Worm (Caenorhabditis elegans) whole organism, L2 larva: ENCODE data around the gene dnc-1.

ENCODE experiments used
- F13H6.1 ChIP-seq: sonication (generic microtip); optimal IDR thresholded peaks from 2 replicates; lab custom pipeline; 2016; ENCODE audit warnings: missing genetic modification characterization, missing compliant biosample characterization
- R02D3.7 ChIP-seq: fragments of 150-350 bp; optimal IDR thresholded peaks from 2 replicates; lab custom pipeline; 2014; ENCODE audit warnings: missing biosample characterization, missing genetic modification characterization
- Y55F3AM.14 ChIP-seq: fragments of 200-800 bp; sonication (Bioruptor generic); optimal IDR thresholded peaks from 2 replicates; lab custom pipeline; 2018; ENCODE audit warnings: mild to moderate bottlenecking, missing genetic modification characterization, missing compliant biosample characterization
- ZK546.5 ChIP-seq: sonication (generic microtip); optimal IDR thresholded peaks from 2 replicates; lab custom pipeline; 2017; ENCODE audit warnings: missing biosample characterization, missing genetic modification characterization
- alr-1 ChIP-seq: fragments of 150-350 bp; optimal IDR thresholded peaks from 2 replicates; lab custom pipeline; 2014; ENCODE audit warnings: missing biosample characterization, missing genetic modification characterization
- aly-2 ChIP-seq: fragments of 150-350 bp; optimal IDR thresholded peaks from 2 replicates; lab custom pipeline; 2014; ENCODE audit warnings: missing biosample characterization, missing genetic modification characterization
- blmp-1 ChIP-seq: sonication (generic microtip); optimal IDR thresholded peaks from 2 replicates; lab custom pipeline; 2017; ENCODE audit warnings: missing genetic modification characterization, mild to moderate bottlenecking, missing compliant biosample characterization, antibody characterized with exemption, moderate library complexity; ENCODE audit not compliant: insufficient read depth
- ceh-16 ChIP-seq: fragments of 150-350 bp; optimal IDR thresholded peaks from 2 replicates; lab custom pipeline; 2014; ENCODE audit warnings: missing biosample characterization, missing genetic modification characterization
- ceh-82 ChIP-seq: fragments of 150-350 bp; optimal IDR thresholded peaks from 2 replicates; lab custom pipeline; 2014; ENCODE audit warnings: missing biosample characterization, missing genetic modification characterization
- crh-2 ChIP-seq: sonication (generic microtip); optimal IDR thresholded peaks from 2 replicates; lab custom pipeline; 2017; ENCODE audit warnings: missing biosample characterization, missing genetic modification characterization
- dmd-4 ChIP-seq: sonication (generic microtip); optimal IDR thresholded peaks from 2 replicates; lab custom pipeline; 2017; ENCODE audit warnings: missing biosample characterization, missing genetic modification characterization
- egl-27 ChIP-seq: sonication (generic microtip); optimal IDR thresholded peaks from 3 replicates; lab custom pipeline; 2017; ENCODE audit warnings: missing biosample characterization, missing genetic modification reagents, missing genetic modification characterization
- elt-1 ChIP-seq: fragments of 150-350 bp; optimal IDR thresholded peaks from 2 replicates; lab custom pipeline; 2014; ENCODE audit warnings: missing biosample characterization, missing genetic modification characterization
- elt-3 ChIP-seq: sonication (generic microtip); optimal IDR thresholded peaks from 2 replicates; lab custom pipeline; 2017; ENCODE audit warnings: missing biosample characterization, missing genetic modification characterization
- fos-1 ChIP-seq: fragments of 150-350 bp; optimal IDR thresholded peaks from 2 replicates; lab custom pipeline; 2014; ENCODE audit warnings: missing biosample characterization, missing genetic modification characterization
- lin-11 ChIP-seq: fragments of 150-350 bp; sonication (generic microtip); optimal IDR thresholded peaks from 2 replicates; lab custom pipeline; 2014; ENCODE audit warnings: missing biosample characterization, missing genetic modification characterization, inconsistent platforms, mixed read lengths
- lin-13 ChIP-seq: fragments of 150-350 bp; optimal IDR thresholded peaks from 2 replicates; lab custom pipeline; 2014; ENCODE audit warnings: missing biosample characterization, missing genetic modification reagents, missing genetic modification characterization
- lin-39 ChIP-seq: fragments of 150-350 bp; optimal IDR thresholded peaks from 2 replicates; lab custom pipeline; 2014; ENCODE audit warnings: missing biosample characterization, missing genetic modification reagents, missing genetic modification characterization
- mab-5 ChIP-seq: fragments of 150-350 bp; optimal IDR thresholded peaks from 2 replicates; lab custom pipeline; 2014; ENCODE audit warnings: missing biosample characterization, missing genetic modification characterization
- mbf-1 ChIP-seq: sonication (generic microtip); optimal IDR thresholded peaks from 2 replicates; lab custom pipeline; 2017; ENCODE audit warnings: missing biosample characterization, missing genetic modification characterization
- mdl-1 ChIP-seq, 2 experiments: fragments of 150-350 bp in 1 of 2; sonication (generic microtip) in 1 of 2; optimal IDR thresholded peaks; 2 replicates each; lab custom pipeline; 2017; ENCODE audit warnings: missing biosample characterization in 2 of 2, missing genetic modification characterization in 2 of 2
- nhr-10 ChIP-seq: sonication (generic microtip); optimal IDR thresholded peaks from 2 replicates; lab custom pipeline; 2017; ENCODE audit warnings: missing biosample characterization, missing genetic modification characterization
- nhr-11 ChIP-seq: fragments of 150-350 bp; optimal IDR thresholded peaks from 2 replicates; lab custom pipeline; 2014; ENCODE audit warnings: missing biosample characterization, missing genetic modification characterization
- nhr-12 ChIP-seq: fragments of 150-350 bp; optimal IDR thresholded peaks from 2 replicates; lab custom pipeline; 2014; ENCODE audit warnings: missing biosample characterization, missing genetic modification characterization
- nhr-21 ChIP-seq: fragments of 150-350 bp; optimal IDR thresholded peaks from 2 replicates; lab custom pipeline; 2014; ENCODE audit warnings: missing biosample characterization, missing genetic modification characterization
- nhr-237 ChIP-seq: fragments of 150-350 bp; optimal IDR thresholded peaks from 2 replicates; lab custom pipeline; 2014; ENCODE audit warnings: missing biosample characterization, missing genetic modification characterization
- nhr-25 ChIP-seq: fragments of 150-350 bp; sonication (generic microtip); optimal IDR thresholded peaks from 3 replicates; lab custom pipeline; 2014; ENCODE audit warnings: missing biosample characterization, missing genetic modification characterization
- nhr-77 ChIP-seq: fragments of 150-350 bp; optimal IDR thresholded peaks from 2 replicates; lab custom pipeline; 2014; ENCODE audit warnings: missing biosample characterization, missing genetic modification characterization
- peb-1 ChIP-seq: fragments of 150-350 bp; optimal IDR thresholded peaks from 2 replicates; lab custom pipeline; 2014; ENCODE audit warnings: missing biosample characterization, missing genetic modification characterization
- sem-4 ChIP-seq: fragments of 150-350 bp; optimal IDR thresholded peaks from 2 replicates; lab custom pipeline; 2014; ENCODE audit warnings: missing biosample characterization, missing genetic modification reagents, missing genetic modification characterization
- skn-1 ChIP-seq: sonication (generic microtip); optimal IDR thresholded peaks from 2 replicates; lab custom pipeline; 2017; ENCODE audit warnings: missing biosample characterization, missing genetic modification characterization
- sma-9 ChIP-seq, 2 experiments: fragments of 150-350 bp in 1 of 2; sonication (generic microtip) in 1 of 2; optimal IDR thresholded peaks; 2 replicates each; lab custom pipeline; 2014 to 2016; ENCODE audit warnings: missing genetic modification characterization in 2 of 2, mild to moderate bottlenecking in 1 of 2, missing biosample characterization in 1 of 2, missing compliant biosample characterization in 1 of 2, missing genetic modification reagents in 1 of 2, moderate library complexity in 1 of 2
- snpc-4 ChIP-seq: fragments of 150-350 bp; optimal IDR thresholded peaks from 2 replicates; lab custom pipeline; 2014; ENCODE audit warnings: missing biosample characterization, missing genetic modification characterization
- unc-39 ChIP-seq: fragments of 150-350 bp; optimal IDR thresholded peaks from 2 replicates; lab custom pipeline; 2014; ENCODE audit warnings: missing biosample characterization, missing genetic modification characterization
- unc-55 ChIP-seq: fragments of 150-350 bp; sonication (generic microtip); optimal IDR thresholded peaks from 3 replicates; lab custom pipeline; 2014; ENCODE audit warnings: missing biosample characterization, missing genetic modification reagents, missing genetic modification characterization
- zag-1 ChIP-seq: fragments of 150-350 bp; optimal IDR thresholded peaks from 2 replicates; lab custom pipeline; 2014; ENCODE audit warnings: missing biosample characterization, missing genetic modification characterization
- ztf-11 ChIP-seq: sonication (generic microtip); optimal IDR thresholded peaks from 2 replicates; lab custom pipeline; 2017; ENCODE audit warnings: missing biosample characterization, missing genetic modification characterization

Gene dnc-1

DNA sequence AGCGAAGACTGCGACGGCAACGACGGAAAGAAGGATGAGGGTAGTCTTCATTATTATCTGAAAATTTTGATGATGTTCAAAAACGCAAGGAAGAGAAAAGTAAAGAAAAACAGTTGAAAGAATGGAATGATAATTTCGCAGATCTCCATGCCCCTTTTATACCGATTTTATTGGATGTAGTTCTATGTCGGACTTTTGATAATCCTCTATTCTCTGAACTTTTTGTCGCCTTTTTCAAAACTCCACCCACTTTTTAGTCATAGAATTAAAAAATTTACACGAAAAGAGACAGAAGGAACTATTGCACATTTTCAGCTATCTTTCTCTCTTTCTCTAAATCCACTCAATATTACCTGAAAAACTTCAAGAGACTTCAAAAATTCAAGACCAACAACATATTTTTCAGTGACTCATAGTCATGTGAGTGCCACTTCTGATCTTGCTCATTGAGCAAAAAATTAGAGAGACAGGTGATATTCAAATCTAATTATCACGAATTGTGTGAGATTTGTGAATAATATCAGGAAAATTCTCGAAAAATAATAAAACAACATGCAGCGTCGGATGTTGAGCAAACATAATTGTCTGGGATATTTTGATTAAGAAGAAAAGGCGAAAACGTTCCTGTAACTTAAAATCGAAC, 43.1 kb downstream of the dnc-1 start, which contains the start of gene F13E9.15:
F13E9.15 (minus strand) TSS at position 51 of the 643 bp plus-strand sequence.
- TF ChIP-seq crh-2 (no peak), Y55F3AM.14 (no peak), ceh-82 (no peak), elt-1 (tag; lab: Kevin White, UChicago) (no peak), ZK546.5 (tag; lab: Kevin White, UChicago) (no peak), nhr-237 (no peak), mdl-1 (tag; optimal IDR thresholded peaks at IDR 0.05; lab: Kevin White, UChicago) (no peak), mab-5 (tag; lab: Kevin White, UChicago) (no peak), nhr-10 (tag; lab: Kevin White, UChicago) (no peak), alr-1 (no peak), sem-4 (no peak), F13H6.1 (no peak), nhr-25 (no peak)

ce11 chrIV:10887285-10887684, 45.7 kb downstream of the dnc-1 start, which contains the start of gene F13E9.16:
TSS of gene F13E9.16 (minus strand) at chrIV:10887385.
- TF ChIP-seq unc-55 (GFP tag; lab: Kevin White, UChicago) (no peak), peb-1 (tag; lab: Kevin White, UChicago) (no peak), ceh-82 (no peak), mdl-1 (tag; optimal IDR thresholded peaks at IDR 0.05; lab: Kevin White, UChicago) (no peak), dmd-4 (tag; lab: Kevin White, UChicago) (no peak), ceh-16 (tag; lab: Kevin White, UChicago) (no peak), egl-27 (tag; lab: Kevin White, UChicago) (no peak), ZK546.5 (tag; lab: Kevin White, UChicago) (no peak), F13H6.1 (no peak)

- TF ChIP-seq alr-1 (no peak), nhr-11 (tag; lab: Kevin White, UChicago) (no peak), lin-11 (no peak), ZK546.5 (tag; lab: Kevin White, UChicago) (no peak), snpc-4 (tag; lab: Kevin White, UChicago) (no peak), nhr-21 (no peak), unc-39 (tag; lab: Kevin White, UChicago) (no peak), ceh-16 (tag; lab: Kevin White, UChicago) (no peak), nhr-12 (tag; lab: Kevin White, UChicago) (no peak)
These were observed 47.1 kb downstream of the dnc-1 start, which contains the start of gene srlf-11 for ce11 chrIV:10885915-10886314. TSS of gene srlf-11 (minus strand) at chrIV:10886015.

ce11 chrIV:10884263-10884662, 48.7 kb downstream of the dnc-1 start, which contains the start of gene F13E9.5:
TSS of gene F13E9.5 (minus strand) at chrIV:10884363.
- TF ChIP-seq blmp-1 (tag; lab: Kevin White, UChicago) (no peak), mbf-1 (tag; lab: Kevin White, UChicago) (no peak), R02D3.7 (tag; lab: Kevin White, UChicago) (no peak), nhr-12 (tag; lab: Kevin White, UChicago) (no peak), zag-1 (tag; lab: Kevin White, UChicago) (no peak), skn-1 (tag; lab: Kevin White, UChicago) (no peak), lin-11 (no peak), nhr-77 (no peak), unc-39 (tag; lab: Kevin White, UChicago) (no peak), elt-3 (tag; lab: Kevin White, UChicago) (no peak), aly-2 (tag; lab: Kevin White, UChicago) (no peak), ztf-11 (tag; lab: Kevin White, UChicago) (no peak), fos-1 (tag; lab: Kevin White, UChicago) (no peak), sem-4 (no peak), nhr-237 (no peak), lin-39 (tag; lab: Kevin White, UChicago) (no peak)

DNA sequence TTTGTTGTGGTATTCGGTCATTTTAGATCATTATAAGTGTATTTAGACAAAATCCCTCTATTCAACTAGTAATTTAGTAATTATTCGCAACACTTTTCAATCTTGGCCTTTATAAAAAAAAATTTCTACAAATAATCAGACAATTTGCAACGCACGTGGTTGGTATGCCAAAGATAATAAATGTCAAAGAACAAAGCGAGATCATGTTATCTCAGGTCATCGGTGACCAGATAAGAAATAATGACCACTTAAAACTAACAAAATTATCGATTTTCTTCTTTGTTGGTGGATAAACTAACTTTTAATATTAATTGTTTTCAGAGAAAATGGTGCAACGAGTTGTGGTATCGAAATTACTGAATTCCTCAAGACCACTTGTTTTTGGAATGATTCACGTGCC, 51.8 kb downstream of the dnc-1 start, which contains the start of gene F13E9.13:
F13E9.13 (plus strand) TSS at position 317 of the 400 bp plus-strand sequence.
- no peak for TF ChIP-seq lin-13 (GFP tag; lab: Kevin White, UChicago)
- no peak for TF ChIP-seq lin-11
- TF ChIP-seq nhr-77: no peak
- no peak for TF ChIP-seq sem-4
- TF ChIP-seq sma-9 (GFP tag; optimal IDR thresholded peaks at IDR 0.05; lab: Kevin White, UChicago): peak; percentile 46
- no peak for TF ChIP-seq sma-9 (tag; optimal IDR thresholded peaks at IDR 0.05; lab: Kevin White, UChicago)
- TF ChIP-seq mbf-1 (tag; lab: Kevin White, UChicago): no peak
- no peak for TF ChIP-seq skn-1 (tag; lab: Kevin White, UChicago)
- peak; percentile 24 for TF ChIP-seq fos-1 (tag; lab: Kevin White, UChicago)
- no peak for TF ChIP-seq ZK546.5 (tag; lab: Kevin White, UChicago)
- TF ChIP-seq nhr-237: no peak
- TF ChIP-seq nhr-10 (tag; lab: Kevin White, UChicago): no peak
- no peak for TF ChIP-seq nhr-21
